Fruit fly (Drosophila melanogaster): ENCODE results near the gene GstD5.

Gene GstD5

dm6 chr3R:12350497-12350896 lies 25.0 kb upstream of the GstD5 start, which contains the start of gene CG10038:
Gene CG10038, minus strand, starts transcription at chr3R:12350644.
- TF ChIP-seq CG17806 (tag; optimal IDR thresholded peaks at IDR 0.05) (peak; percentile 5), gl (tag; optimal IDR thresholded peaks at IDR 0.05) (no peak), Snoo (tag; optimal IDR thresholded peaks at IDR 0.05) (no peak), D1 (tag; optimal IDR thresholded peaks at IDR 0.05) (peak; percentile 55), CG4496 (GFP tag; IDR thresholded peaks at IDR 0.05) (peak; percentile 35; the same call in 1 of the 3 replicates)

- TF ChIP-seq CG12605 (GFP tag; IDR thresholded peaks at IDR 0.05) (no peak), Ets98B (GFP tag; IDR thresholded peaks at IDR 0.05) (no peak), Pif1A (GFP tag; optimal IDR thresholded peaks at IDR 0.05) (no peak), CG17806 (tag; optimal IDR thresholded peaks at IDR 0.05) (no peak), Pif1B (GFP tag; optimal IDR thresholded peaks at IDR 0.05) (no peak), CG13204 (GFP tag; optimal IDR thresholded peaks at IDR 0.05) (no peak), CG8301 (tag; optimal IDR thresholded peaks at IDR 0.05) (no peak), Snoo (tag; optimal IDR thresholded peaks at IDR 0.05) (no peak), CG10348 (GFP tag; IDR thresholded peaks at IDR 0.05) (no peak), CG8159 (tag; optimal IDR thresholded peaks at IDR 0.05) (no peak)
These were observed 23.5 kb upstream of the GstD5 start, which contains the start of gene CG10041 for dm6 chr3R:12352003-12352402. Gene CG10041, minus strand, starts transcription at chr3R:12352103.

- TF ChIP-seq Pif1B (GFP tag; optimal IDR thresholded peaks at IDR 0.05): no peak
- TF ChIP-seq D1 (tag; optimal IDR thresholded peaks at IDR 0.05): no peak
- no peak for TF ChIP-seq gl (tag; optimal IDR thresholded peaks at IDR 0.05)
- TF ChIP-seq CG4496 (GFP tag; IDR thresholded peaks at IDR 0.05): no peak
- no peak for TF ChIP-seq CG17806 (tag; optimal IDR thresholded peaks at IDR 0.05)
- TF ChIP-seq CG8301 (tag; optimal IDR thresholded peaks at IDR 0.05): no peak
These were observed 19.5 kb upstream of the GstD5 start, which contains the start of gene MBD-R2 for dm6 chr3R:12356044-12356443. Gene MBD-R2, minus strand, starts transcription at chr3R:12356265.

dm6 chr3R:12359837-12360236 lies 15.7 kb upstream of the GstD5 start, which contains the start of gene CG4115:
Gene CG4115, plus strand, starts transcription at chr3R:12360008.
- peak; percentile 33; the same call in 1 of the 2 replicates for TF ChIP-seq Ets98B (GFP tag; IDR thresholded peaks at IDR 0.05)
- no peak for TF ChIP-seq rn (GFP tag; IDR thresholded peaks at IDR 0.05)

- TF ChIP-seq Snoo (tag; optimal IDR thresholded peaks at IDR 0.05) (no peak), Pif1A (GFP tag; optimal IDR thresholded peaks at IDR 0.05) (no peak), CG4496 (GFP tag; IDR thresholded peaks at IDR 0.05) (no peak), CG8159 (tag; optimal IDR thresholded peaks at IDR 0.05) (no peak), CG13204 (GFP tag; optimal IDR thresholded peaks at IDR 0.05) (no peak), CG14655 (GFP tag; optimal IDR thresholded peaks at IDR 0.05) (no peak), fd96Ca (GFP tag; IDR thresholded peaks at IDR 0.05) (no peak), CG15710 (tag; optimal IDR thresholded peaks at IDR 0.05) (no peak), D1 (tag; optimal IDR thresholded peaks at IDR 0.05) (no peak), rn (GFP tag; IDR thresholded peaks at IDR 0.05) (no peak), gl (tag; optimal IDR thresholded peaks at IDR 0.05) (no peak), CG12605 (GFP tag; IDR thresholded peaks at IDR 0.05) (no peak), CG8301 (tag; optimal IDR thresholded peaks at IDR 0.05) (no peak), CG32121 (GFP tag; IDR thresholded peaks at IDR 0.05) (no peak), Pif1B (GFP tag; optimal IDR thresholded peaks at IDR 0.05) (no peak), CG10348 (GFP tag; IDR thresholded peaks at IDR 0.05) (no peak), EcR (GFP tag; optimal IDR thresholded peaks at IDR 0.05) (no peak)
These were observed 13.5 kb upstream of the GstD5 start for dm6 chr3R:12361962-12362497.

- TF ChIP-seq CG8159 (tag; optimal IDR thresholded peaks at IDR 0.05): no peak
- no peak for TF ChIP-seq CG8301 (tag; optimal IDR thresholded peaks at IDR 0.05)
- no peak for TF ChIP-seq CG15710 (tag; optimal IDR thresholded peaks at IDR 0.05)
- no peak for TF ChIP-seq gl (tag; optimal IDR thresholded peaks at IDR 0.05)
- no peak for TF ChIP-seq CG17806 (tag; optimal IDR thresholded peaks at IDR 0.05)
- no peak for TF ChIP-seq Pif1B (GFP tag; optimal IDR thresholded peaks at IDR 0.05)
- no peak for TF ChIP-seq Pif1A (GFP tag; optimal IDR thresholded peaks at IDR 0.05)
These were observed 12.0 kb upstream of the GstD5 start for dm6 chr3R:12363544-12363943.

dm6 chr3R:12364580-12364979 lies 11.0 kb upstream of the GstD5 start, which contains the start of gene Tim17a1:
Gene Tim17a1, minus strand, starts transcription at chr3R:12364680.
- TF ChIP-seq fd96Ca (GFP tag; IDR thresholded peaks at IDR 0.05) (no peak), D1 (tag; optimal IDR thresholded peaks at IDR 0.05) (no peak), CG8159 (tag; optimal IDR thresholded peaks at IDR 0.05) (no peak), Pif1B (GFP tag; optimal IDR thresholded peaks at IDR 0.05) (no peak), Ets98B (GFP tag; IDR thresholded peaks at IDR 0.05) (no peak), Snoo (tag; optimal IDR thresholded peaks at IDR 0.05) (no peak), EcR (GFP tag; optimal IDR thresholded peaks at IDR 0.05) (no peak), Pif1A (GFP tag; optimal IDR thresholded peaks at IDR 0.05) (no peak), CG4496 (GFP tag; IDR thresholded peaks at IDR 0.05) (no peak), CG14655 (GFP tag; optimal IDR thresholded peaks at IDR 0.05) (no peak), gl (tag; optimal IDR thresholded peaks at IDR 0.05) (no peak), CG12605 (GFP tag; IDR thresholded peaks at IDR 0.05) (no peak), CG10348 (GFP tag; IDR thresholded peaks at IDR 0.05) (no peak), CG32121 (GFP tag; IDR thresholded peaks at IDR 0.05) (no peak), CG17806 (tag; optimal IDR thresholded peaks at IDR 0.05) (no peak)
